Worm (Caenorhabditis elegans) whole organism, L4/young adult: ENCODE data around the gene D1022.4.

Source experiments
- W03F9.2 ChIP-seq: fragments of 150-350 bp; optimal IDR thresholded peaks from 2 replicates; lab custom pipeline; 2014; ENCODE audit warnings: missing biosample characterization, missing genetic modification characterization
- dao-5 ChIP-seq: sonication (generic microtip); optimal IDR thresholded peaks from 2 replicates; lab custom pipeline; 2016; ENCODE audit warnings: missing genotype, missing genetic modification characterization, moderate library complexity, missing compliant biosample characterization
- him-1 ChIP-seq: sonication (generic microtip); optimal IDR thresholded peaks from 2 replicates; lab custom pipeline; 2016; ENCODE audit warnings: missing genotype, missing genetic modification reagents, missing genetic modification characterization, missing compliant biosample characterization

DNA sequence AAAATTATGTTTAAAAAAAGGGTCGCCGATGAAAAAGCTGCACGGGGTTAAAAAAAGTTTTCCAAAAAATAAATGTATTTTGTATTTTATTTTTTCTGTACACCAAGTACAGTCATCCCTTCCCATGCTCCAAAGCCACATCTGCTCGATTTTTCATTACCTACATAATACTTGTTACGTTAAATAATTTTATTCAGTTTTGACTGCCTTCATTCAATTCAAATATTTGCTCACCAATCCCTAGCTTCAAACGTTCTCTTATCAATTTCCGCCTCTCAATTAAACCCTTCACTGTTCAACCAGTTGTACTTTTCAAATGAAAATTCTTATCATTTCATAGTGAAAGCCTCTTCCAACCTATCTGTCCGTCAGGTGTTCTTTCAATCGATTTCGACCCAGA lies 37.1 kb upstream of the D1022.4 start, which contains the start of gene R10H1.1:
- TF ChIP-seq him-1 (tag; lab: Kevin White, UChicago), result no peak
- no peak for TF ChIP-seq W03F9.2 (tag; lab: Kevin White, UChicago)
- no peak for TF ChIP-seq dao-5
